Worm (Caenorhabditis elegans): Measurements from ENCODE around the gene F17C11.22.

Gene F17C11.22

DNA sequence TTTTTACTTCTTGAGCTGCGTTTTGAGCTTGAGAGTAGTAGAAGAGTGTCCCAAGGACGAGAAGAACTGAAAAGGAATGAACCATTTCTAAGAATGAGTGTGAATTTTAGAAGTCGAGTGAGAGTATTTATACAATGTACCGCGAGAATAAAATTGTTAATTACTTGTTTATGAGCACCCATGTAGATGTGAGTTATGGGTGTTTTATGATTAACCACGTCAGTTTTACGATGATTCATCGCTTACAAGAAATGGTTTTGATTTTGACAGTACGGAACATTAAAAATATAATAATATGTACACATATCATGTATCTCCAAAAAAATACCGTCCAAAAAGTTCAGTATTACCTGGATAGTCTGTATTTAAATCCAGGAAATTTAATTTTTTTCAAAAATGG lies 15.6 kb downstream of the F17C11.22 start, which contains the start of gene clec-221:
TSS of gene clec-221 (minus strand) at position 101 of the 400 bp plus-strand sequence.
- no peak for TF ChIP-seq drap-1 (GFP tag; optimal IDR thresholded peaks at IDR 0.05)
- TF ChIP-seq ceh-39 (tag; optimal IDR thresholded peaks at IDR 0.05): no peak
- TF ChIP-seq lin-32 (GFP tag; optimal IDR thresholded peaks at IDR 0.05): no peak

DNA sequence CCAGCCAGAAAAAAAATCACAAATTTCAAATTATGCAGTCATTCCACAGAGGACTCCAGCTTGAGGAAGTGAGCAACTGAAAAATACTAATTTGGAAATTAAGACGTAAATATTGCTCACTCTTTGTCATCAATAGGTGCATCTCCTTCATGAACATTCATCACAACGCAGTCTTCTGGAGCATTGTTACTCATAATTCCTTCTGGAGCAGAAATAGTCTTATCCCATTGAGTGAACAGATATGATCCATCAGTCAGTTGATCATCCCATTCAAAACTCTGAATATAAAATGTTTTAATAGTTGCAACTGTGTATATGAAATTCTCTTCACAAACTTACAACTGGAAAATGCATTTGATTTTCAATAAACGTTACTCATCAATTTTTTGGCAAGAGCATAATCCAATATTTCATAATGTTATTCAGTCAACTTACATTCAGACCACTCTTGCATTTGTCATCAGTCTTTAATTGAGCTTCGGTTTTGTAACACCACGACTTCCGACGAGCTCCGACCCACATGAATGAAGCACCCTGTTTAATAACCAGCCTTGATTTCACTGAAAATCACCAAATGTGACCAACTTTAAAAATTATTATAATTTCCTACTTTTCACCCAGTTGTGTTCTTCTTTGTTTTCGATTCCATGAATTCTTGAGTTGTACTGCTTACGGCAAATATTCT lies 16.4 kb downstream of the F17C11.22 start:
- no peak for TF ChIP-seq ztf-11 (tag; optimal IDR thresholded peaks at IDR 0.05)
- no peak for TF ChIP-seq unc-120 (tag; optimal IDR thresholded peaks at IDR 0.05; ENCODE audit: poor library complexity, severe bottlenecking)
- TF ChIP-seq ham-2 (GFP tag; optimal IDR thresholded peaks at IDR 0.05): no peak
- no peak for TF ChIP-seq nhr-237 (tag; optimal IDR thresholded peaks at IDR 0.05)
- TF ChIP-seq hlh-1 (tag; optimal IDR thresholded peaks at IDR 0.05): no peak
- no peak for TF ChIP-seq nhr-12 (tag; optimal IDR thresholded peaks at IDR 0.05)
- TF ChIP-seq elt-3 (tag; optimal IDR thresholded peaks at IDR 0.05): no peak
- TF ChIP-seq ceh-83 (GFP tag; optimal IDR thresholded peaks at IDR 0.05): no peak
- TF ChIP-seq blmp-1 (tag; optimal IDR thresholded peaks at IDR 0.05): no peak
- no peak for TF ChIP-seq sptf-1 (tag; optimal IDR thresholded peaks at IDR 0.05)
- TF ChIP-seq nhr-2 (tag; optimal IDR thresholded peaks at IDR 0.05): no peak
- TF ChIP-seq pha-4 (tag; optimal IDR thresholded peaks at IDR 0.05): no peak
- TF ChIP-seq unc-62 (GFP tag; optimal IDR thresholded peaks at IDR 0.05): no peak
- no peak for TF ChIP-seq M03D4.4 (tag; optimal IDR thresholded peaks at IDR 0.05)
- no peak for TF ChIP-seq snpc-4 (tag; optimal IDR thresholded peaks at IDR 0.05)
- no peak for TF ChIP-seq mab-5 (tag; optimal IDR thresholded peaks at IDR 0.05)

DNA sequence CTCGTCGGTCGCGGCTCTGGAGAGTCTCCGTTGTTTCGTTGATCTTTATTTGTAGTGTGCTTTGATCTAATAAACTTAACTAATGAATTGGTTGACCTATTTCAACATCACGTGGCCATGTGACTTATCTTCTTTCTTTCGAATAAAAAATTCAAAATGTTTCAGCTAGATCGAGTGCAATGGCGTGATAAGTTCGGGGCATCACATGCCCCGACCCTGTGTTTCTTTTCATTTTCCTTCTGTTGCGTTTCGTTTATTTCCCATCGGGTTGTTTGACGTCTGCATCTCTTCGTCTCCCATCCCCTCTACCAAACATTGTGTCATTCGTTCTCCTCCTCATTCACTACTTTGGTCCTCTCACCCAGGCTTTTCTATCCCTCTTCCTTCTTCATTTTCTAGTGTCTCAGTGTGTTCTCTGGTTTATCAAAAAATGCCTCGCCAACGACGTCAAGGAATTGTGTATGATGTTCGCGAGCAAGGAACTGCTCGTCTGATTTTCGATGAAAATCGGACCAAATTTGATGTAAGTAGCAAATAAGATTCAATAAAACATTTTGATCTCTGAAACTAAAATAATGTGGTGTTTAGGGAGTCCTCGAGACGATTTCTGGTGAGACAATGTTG lies 18.2 kb downstream of the F17C11.22 start, which contains the start of gene F17C11.4:
TSS of gene F17C11.4 (plus strand) at position 206 of the 624 bp plus-strand sequence.
- TF ChIP-seq ces-1 (GFP tag; optimal IDR thresholded peaks at IDR 0.05) (peak; percentile 6), elt-3 (tag; optimal IDR thresholded peaks at IDR 0.05) (no peak), nhr-2 (tag; optimal IDR thresholded peaks at IDR 0.05) (no peak), mls-2 (tag; optimal IDR thresholded peaks at IDR 0.05) (no peak), drap-1 (GFP tag; optimal IDR thresholded peaks at IDR 0.05) (no peak), nhr-76 (tag; optimal IDR thresholded peaks at IDR 0.05) (no peak), flh-1 (GFP tag; optimal IDR thresholded peaks at IDR 0.05) (no peak), unc-120 (tag; optimal IDR thresholded peaks at IDR 0.05; ENCODE audit: poor library complexity, severe bottlenecking) (peak; percentile 14), M03D4.4 (tag; optimal IDR thresholded peaks at IDR 0.05) (no peak), pha-4 (tag; optimal IDR thresholded peaks at IDR 0.05) (no peak), zip-8 (tag; optimal IDR thresholded peaks at IDR 0.05) (no peak), mep-1 (tag; optimal IDR thresholded peaks at IDR 0.05) (no peak), elt-1 (tag; optimal IDR thresholded peaks at IDR 0.05; ENCODE audit: borderline replicate concordance, insufficient read depth) (no peak), tbx-8 (GFP tag; optimal IDR thresholded peaks at IDR 0.05) (no peak), snpc-4 (tag; optimal IDR thresholded peaks at IDR 0.05) (no peak), lsy-2 (tag; optimal IDR thresholded peaks at IDR 0.05) (no peak)

DNA sequence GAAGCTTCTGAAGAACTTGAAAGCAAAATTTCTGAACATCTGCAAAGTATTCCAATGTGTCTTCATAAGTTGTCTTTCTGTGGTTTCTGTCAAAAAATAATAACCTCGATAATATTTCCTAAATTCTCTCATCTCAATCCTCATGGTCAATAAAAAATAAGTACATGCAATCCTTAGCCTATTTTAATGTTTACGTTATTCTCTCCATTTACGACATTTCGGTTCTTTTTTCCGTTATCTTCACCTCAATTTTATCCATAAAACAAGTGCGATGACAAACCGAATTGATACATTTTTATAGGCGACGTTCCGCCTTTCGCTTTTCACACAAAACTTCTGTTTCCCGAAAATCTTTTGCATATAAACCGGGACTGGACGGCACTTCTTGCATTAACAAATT lies 20.5 kb downstream of the F17C11.22 start, which contains the start of gene col-153:
TSS of gene col-153 (plus strand) at position 301 of the 400 bp plus-strand sequence.
- TF ChIP-seq hlh-1 (tag; optimal IDR thresholded peaks at IDR 0.05) (no peak), flh-1 (GFP tag; optimal IDR thresholded peaks at IDR 0.05) (no peak), lsy-2 (tag; optimal IDR thresholded peaks at IDR 0.05) (no peak), elt-3 (tag; optimal IDR thresholded peaks at IDR 0.05) (no peak), sptf-1 (tag; optimal IDR thresholded peaks at IDR 0.05) (no peak), unc-39 (tag; optimal IDR thresholded peaks at IDR 0.05) (no peak), sem-2 (GFP tag; optimal IDR thresholded peaks at IDR 0.05) (no peak), cnd-1 (tag; optimal IDR thresholded peaks at IDR 0.05) (no peak), M03D4.4 (tag; optimal IDR thresholded peaks at IDR 0.05) (no peak), ham-2 (GFP tag; optimal IDR thresholded peaks at IDR 0.05) (no peak), nhr-2 (tag; optimal IDR thresholded peaks at IDR 0.05) (no peak), mab-5 (tag; optimal IDR thresholded peaks at IDR 0.05) (no peak), blmp-1 (tag; optimal IDR thresholded peaks at IDR 0.05) (no peak), pha-4 (tag; optimal IDR thresholded peaks at IDR 0.05) (no peak), ceh-43 (GFP tag; optimal IDR thresholded peaks at IDR 0.05) (no peak), ces-1 (GFP tag; optimal IDR thresholded peaks at IDR 0.05) (no peak)

Measured in whole organism, mixed stage, embryonic.